Worm (Caenorhabditis elegans) whole organism, young adult: Measurements from ENCODE around the gene Y39B6A.34.
A peak's percentile ranks its signal among the peaks of the same experiment; 100 is the strongest.

ENCODE experiments used
- B0035.1 ChIP-seq: sonication (generic microtip); optimal IDR thresholded peaks from 2 replicates; lab custom pipeline; 2016; ENCODE audit warnings: missing genetic modification characterization, mild to moderate bottlenecking, missing compliant biosample characterization, missing genotype, missing genetic modification reagents
- B0261.1 ChIP-seq: sonication (generic microtip); optimal IDR thresholded peaks from 2 replicates; lab custom pipeline; 2016; ENCODE audit warnings: mild to moderate bottlenecking, missing genetic modification characterization, moderate library complexity, missing compliant biosample characterization
- F22D6.2 ChIP-seq: sonication (generic microtip); optimal IDR thresholded peaks from 2 replicates; lab custom pipeline; 2016; ENCODE audit warnings: mild to moderate bottlenecking, missing genetic modification characterization, missing compliant biosample characterization
- F33H1.4 ChIP-seq: fragments of 200-800 bp; sonication (Bioruptor generic); IDR thresholded peaks from 2 replicates; pipeline ENCODE4 v1.3.6; 2022; ENCODE audit warnings: missing genetic modification reagents, missing genetic modification characterization, missing compliant biosample characterization
- F39B2.1 ChIP-seq: fragments of 200-800 bp; sonication (Bioruptor generic); IDR thresholded peaks from 2 replicates; pipeline ENCODE4 v1.3.6; 2022; ENCODE audit warnings: missing genetic modification reagents, missing genetic modification characterization, missing compliant biosample characterization
- F52B5.7 ChIP-seq: sonication (generic microtip); optimal IDR thresholded peaks from 2 replicates; lab custom pipeline; 2016; ENCODE audit warnings: mild to moderate bottlenecking, missing genetic modification characterization, missing compliant biosample characterization
- F57C9.4 ChIP-seq: sonication (generic microtip); optimal IDR thresholded peaks from 2 replicates; lab custom pipeline; 2017; ENCODE audit warnings: mild to moderate bottlenecking, missing genetic modification characterization, missing compliant biosample characterization
- Y79H2A.3 ChIP-seq: fragments of 200-800 bp; sonication (Bioruptor generic); conservative IDR thresholded peaks from 2 replicates; pipeline ENCODE4 v1.3.6; 2022; ENCODE audit warnings: missing genetic modification reagents, missing genetic modification characterization, missing compliant biosample characterization
- akir-1 ChIP-seq: fragments of 200-800 bp; sonication (Bioruptor generic); optimal IDR thresholded peaks from 2 replicates; lab custom pipeline; 2018; ENCODE audit warnings: mild to moderate bottlenecking, missing genetic modification characterization, moderate library complexity, missing compliant biosample characterization
- aptf-2 ChIP-seq: fragments of 200-800 bp; sonication (Bioruptor generic); conservative IDR thresholded peaks from 2 replicates; pipeline ENCODE4 v1.3.6; 2022; ENCODE audit warnings: missing genetic modification reagents, missing genetic modification characterization, missing compliant biosample characterization
- atf-7 ChIP-seq: sonication (generic microtip); optimal IDR thresholded peaks from 2 replicates; lab custom pipeline; 2017; ENCODE audit warnings: mild to moderate bottlenecking, missing genetic modification characterization, missing compliant biosample characterization
- athp-1 ChIP-seq: sonication (generic microtip); optimal IDR thresholded peaks from 2 replicates; lab custom pipeline; 2017; ENCODE audit warnings: mild to moderate bottlenecking, missing genetic modification characterization, missing compliant biosample characterization
- attf-5 ChIP-seq: fragments of 200-800 bp; sonication (Bioruptor generic); optimal IDR thresholded peaks from 2 replicates; lab custom pipeline; 2018; ENCODE audit warnings: mild to moderate bottlenecking, missing genetic modification characterization, missing compliant biosample characterization
- attf-6 ChIP-seq: fragments of 200-800 bp; sonication (Bioruptor generic); IDR thresholded peaks from 2 replicates; pipeline ENCODE4 v1.3.6; 2022; ENCODE audit warnings: missing genetic modification reagents, missing genetic modification characterization, missing compliant biosample characterization
- ceh-58 ChIP-seq: fragments of 200-800 bp; sonication (Bioruptor generic); IDR thresholded peaks from 2 replicates; pipeline ENCODE4 v1.3.6; 2022; ENCODE audit warnings: missing genetic modification characterization, missing compliant biosample characterization
- chd-7 ChIP-seq: sonication (generic microtip); optimal IDR thresholded peaks from 2 replicates; lab custom pipeline; 2016; ENCODE audit warnings: mild to moderate bottlenecking, missing genetic modification characterization, moderate library complexity, missing compliant biosample characterization
- die-1 ChIP-seq: sonication (generic microtip); optimal IDR thresholded peaks from 2 replicates; lab custom pipeline; 2016; ENCODE audit warnings: missing genotype, mild to moderate bottlenecking, missing genetic modification characterization, missing compliant biosample characterization
- dox-1 ChIP-seq: fragments of 200-800 bp; sonication (Bioruptor generic); IDR thresholded peaks from 2 replicates; pipeline ENCODE4 v1.3.6; 2022; ENCODE audit warnings: missing genetic modification reagents, missing genetic modification characterization, missing compliant biosample characterization
- dpl-1 ChIP-seq: fragments of 150-350 bp; optimal IDR thresholded peaks from 2 replicates; lab custom pipeline; 2014; ENCODE audit warnings: missing biosample characterization, missing genetic modification reagents, missing genetic modification characterization
- efl-1 ChIP-seq: fragments of 150-350 bp; optimal IDR thresholded peaks from 2 replicates; lab custom pipeline; 2014; ENCODE audit warnings: missing biosample characterization, missing genetic modification reagents, missing genetic modification characterization
- egl-18 ChIP-seq: fragments of 200-800 bp; sonication (Bioruptor generic); IDR thresholded peaks from 2 replicates; pipeline ENCODE4 v1.3.6; 2022; ENCODE audit warnings: missing genetic modification reagents, missing genetic modification characterization, missing compliant biosample characterization
- egrh-3 ChIP-seq: fragments of 200-800 bp; sonication (Bioruptor generic); IDR thresholded peaks from 2 replicates; pipeline ENCODE4 v1.3.6; 2022; ENCODE audit warnings: missing genetic modification reagents, missing genetic modification characterization, missing compliant biosample characterization
- fkh-3 ChIP-seq: sonication (generic microtip); optimal IDR thresholded peaks from 2 replicates; lab custom pipeline; 2016; ENCODE audit warnings: mild to moderate bottlenecking, missing genetic modification characterization, missing compliant biosample characterization
- hmg-20 ChIP-seq: fragments of 200-800 bp; sonication (Bioruptor generic); IDR thresholded peaks from 2 replicates; pipeline ENCODE4 v1.3.6; 2022; ENCODE audit warnings: missing genetic modification reagents, missing genetic modification characterization, missing compliant biosample characterization
- hsf-1 ChIP-seq: fragments of 200-800 bp; sonication (Bioruptor generic); IDR thresholded peaks from 2 replicates; pipeline ENCODE4 v1.3.6; 2022; ENCODE audit warnings: missing genetic modification reagents, missing genetic modification characterization, missing compliant biosample characterization
- lin-26 ChIP-seq: fragments of 200-800 bp; sonication (Bioruptor generic); IDR thresholded peaks from 2 replicates; pipeline ENCODE4 v1.3.6; 2022; ENCODE audit warnings: missing genetic modification reagents, missing genetic modification characterization, missing compliant biosample characterization
- lin-54 ChIP-seq: fragments of 200-800 bp; sonication (Bioruptor generic); optimal IDR thresholded peaks from 2 replicates; lab custom pipeline; 2018; ENCODE audit warnings: mild to moderate bottlenecking, missing genetic modification characterization, missing compliant biosample characterization
- lsl-1 ChIP-seq: fragments of 200-800 bp; sonication (Bioruptor generic); optimal IDR thresholded peaks from 2 replicates; lab custom pipeline; 2018; ENCODE audit warnings: mild to moderate bottlenecking, missing genetic modification characterization, moderate library complexity, missing compliant biosample characterization
- madf-10 ChIP-seq: sonication (generic microtip); optimal IDR thresholded peaks from 2 replicates; lab custom pipeline; 2016; ENCODE audit warnings: mild to moderate bottlenecking, missing genetic modification characterization, missing compliant biosample characterization
- madf-6 ChIP-seq: fragments of 200-800 bp; sonication (Bioruptor generic); IDR thresholded peaks from 2 replicates; pipeline ENCODE4 v1.3.6; 2022; ENCODE audit warnings: missing genetic modification reagents, missing genetic modification characterization, missing compliant biosample characterization
- mcd-1 ChIP-seq: fragments of 200-800 bp; sonication (Bioruptor generic); IDR thresholded peaks from 2 replicates; pipeline ENCODE4 v1.3.6; 2022; ENCODE audit warnings: missing genetic modification reagents, missing genetic modification characterization, missing compliant biosample characterization
- mes-4 ChIP-seq: sonication (generic microtip); optimal IDR thresholded peaks from 2 replicates; lab custom pipeline; 2016; ENCODE audit warnings: missing genotype, missing genetic modification characterization, missing compliant biosample characterization
- nfya-2 ChIP-seq: fragments of 200-800 bp; sonication (Bioruptor generic); IDR thresholded peaks from 2 replicates; pipeline ENCODE4 v1.3.6; 2022; ENCODE audit warnings: missing genetic modification reagents, missing genetic modification characterization, missing compliant biosample characterization
- nhr-179 ChIP-seq: sonication (generic microtip); optimal IDR thresholded peaks from 2 replicates; lab custom pipeline; 2016; ENCODE audit warnings: mild to moderate bottlenecking, missing genetic modification characterization, missing compliant biosample characterization
- rcor-1 ChIP-seq: fragments of 200-800 bp; sonication (Bioruptor generic); IDR thresholded peaks from 2 replicates; pipeline ENCODE4 v1.3.6; 2022; ENCODE audit warnings: missing genetic modification reagents, missing genetic modification characterization, missing compliant biosample characterization
- repo-1 ChIP-seq: sonication (generic microtip); optimal IDR thresholded peaks from 2 replicates; lab custom pipeline; 2017; ENCODE audit warnings: mild to moderate bottlenecking, missing genetic modification characterization, missing compliant biosample characterization
- rpc-1 ChIP-seq, 2 experiments: fragments of 150-350 bp in 1 of 2; sonication (generic microtip) in 1 of 2; optimal IDR thresholded peaks; 2 replicates each; lab custom pipeline; 2014 to 2018; ENCODE audit warnings: missing biosample characterization in 1 of 2, missing genetic modification characterization in 1 of 2, missing genetic modification reagents in 1 of 2, missing genotype in 1 of 2
- sea-2 ChIP-seq: fragments of 200-800 bp; sonication (Bioruptor generic); IDR thresholded peaks from 2 replicates; pipeline ENCODE4 v1.3.6; 2022; ENCODE audit warnings: missing genetic modification characterization, missing compliant biosample characterization
- snpc-4 ChIP-seq, 5 experiments: fragments of 150-350 bp in 1 of 5; sonication (generic microtip) in 4 of 5; optimal IDR thresholded peaks; 2 replicates each; lab custom pipeline; 2014 to 2018; ENCODE audit warnings: missing genetic modification characterization in 5 of 5, missing biosample characterization in 3 of 5, antibody characterized with exemption in 2 of 5, mild to moderate bottlenecking in 2 of 5, missing compliant biosample characterization in 2 of 5, missing genotype in 2 of 5, moderate library complexity in 2 of 5, missing genetic modification reagents in 1 of 5
- somi-1 ChIP-seq: fragments of 200-800 bp; sonication (Bioruptor generic); optimal IDR thresholded peaks from 2 replicates; lab custom pipeline; 2018; ENCODE audit warnings: mild to moderate bottlenecking, missing genetic modification characterization, missing compliant biosample characterization
- tbx-9 ChIP-seq: sonication (generic microtip); optimal IDR thresholded peaks from 2 replicates; lab custom pipeline; 2016; ENCODE audit warnings: borderline replicate concordance, missing genetic modification characterization, inconsistent platforms, missing compliant biosample characterization
- unc-130 ChIP-seq: sonication (generic microtip); optimal IDR thresholded peaks from 2 replicates; lab custom pipeline; 2016; ENCODE audit warnings: missing genetic modification reagents, missing genetic modification characterization, missing compliant biosample characterization
- unc-62 ChIP-seq: fragments of 150-350 bp; optimal IDR thresholded peaks from 2 replicates; lab custom pipeline; 2014; ENCODE audit warnings: missing biosample characterization, missing genetic modification reagents, missing genetic modification characterization
- zim-3 ChIP-seq: sonication (generic microtip); optimal IDR thresholded peaks from 2 replicates; lab custom pipeline; 2017; ENCODE audit warnings: mild to moderate bottlenecking, missing genetic modification characterization, moderate library complexity, missing compliant biosample characterization
- ztf-22 ChIP-seq: fragments of 200-800 bp; sonication (Bioruptor generic); optimal IDR thresholded peaks from 2 replicates; lab custom pipeline; 2018; ENCODE audit warnings: mild to moderate bottlenecking, missing genetic modification characterization, moderate library complexity, missing compliant biosample characterization
- ztf-28 ChIP-seq: fragments of 200-800 bp; sonication (Bioruptor generic); IDR thresholded peaks from 2 replicates; pipeline ENCODE4 v1.3.6; 2022; ENCODE audit warnings: missing genetic modification reagents, missing genetic modification characterization, missing compliant biosample characterization
- ztf-3 ChIP-seq: fragments of 200-800 bp; sonication (Bioruptor generic); optimal IDR thresholded peaks from 2 replicates; lab custom pipeline; 2018; ENCODE audit warnings: mild to moderate bottlenecking, missing genetic modification characterization, missing compliant biosample characterization

Gene Y39B6A.34

DNA sequence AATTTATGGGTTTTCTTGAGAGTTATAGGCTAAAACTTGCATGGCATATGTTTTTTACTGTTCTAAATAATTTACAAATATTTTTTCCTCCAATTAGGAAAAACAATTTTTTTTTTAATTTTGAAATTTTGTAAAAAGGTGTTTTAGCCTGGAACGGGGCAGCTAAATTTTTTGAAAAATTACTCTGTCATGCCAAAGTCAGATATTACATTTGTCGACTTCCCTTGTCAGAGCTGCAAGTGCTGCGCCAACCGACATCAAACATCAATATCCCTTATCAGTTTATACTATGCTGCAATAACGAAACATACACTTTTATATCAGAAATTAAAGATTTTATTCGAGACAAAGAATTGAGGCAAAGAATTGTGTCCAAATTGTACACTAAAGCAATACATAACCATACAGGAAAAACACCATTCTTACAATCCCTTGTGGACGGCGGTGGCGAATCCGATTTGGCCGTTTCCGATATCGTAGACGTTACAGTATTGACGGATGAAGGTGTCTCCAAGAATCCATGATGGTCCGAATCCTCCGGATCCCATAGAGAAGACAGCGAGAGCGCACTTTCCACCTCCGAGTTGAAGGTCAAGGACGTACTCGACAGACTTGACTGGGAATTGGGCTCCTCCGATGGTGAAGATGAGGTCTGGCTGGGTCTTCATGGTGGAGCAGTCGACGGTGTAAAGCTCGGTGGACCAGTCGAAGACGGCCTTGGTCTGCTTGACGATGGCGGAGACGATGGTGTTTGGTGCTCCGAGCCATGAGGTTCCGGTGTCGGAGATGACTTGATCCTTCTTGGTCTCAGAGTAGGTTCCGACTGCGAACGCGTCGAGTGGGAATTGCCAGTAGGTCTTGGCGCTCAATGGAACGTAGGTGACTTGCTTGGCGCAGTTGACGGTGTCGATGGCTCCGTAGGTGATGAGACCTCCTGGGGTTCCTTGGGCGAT lies 48.6 kb downstream of the Y39B6A.34 start (continued):
- TF ChIP-seq hsf-1 (GFP tag; lab: Robert Waterston, UW) (no peak), attf-6 (GFP tag; lab: Robert Waterston, UW) (no peak), rpc-1 (optimal IDR thresholded peaks at IDR 0.05; lab: Kevin White, UChicago) (no peak), rpc-1 (tag; optimal IDR thresholded peaks at IDR 0.05; lab: Kevin White, UChicago) (no peak), sea-2 (GFP tag; lab: Robert Waterston, UW) (no peak), mcd-1 (GFP tag; lab: Robert Waterston, UW) (no peak), efl-1 (GFP tag; lab: Kevin White, UChicago) (no peak), dox-1 (no peak), akir-1 (GFP tag; lab: Kevin White, UChicago) (no peak), F33H1.4 (no peak), ztf-28 (no peak), zim-3 (tag; lab: Kevin White, UChicago) (no peak), mes-4 (tag; lab: Kevin White, UChicago) (no peak), F39B2.1 (no peak), ztf-22 (GFP tag; lab: Kevin White, UChicago) (no peak), unc-130 (GFP tag; lab: Kevin White, UChicago) (no peak), repo-1 (tag; lab: Kevin White, UChicago) (no peak), unc-62 (no peak), F52B5.7 (tag; lab: Kevin White, UChicago) (no peak), egl-18 (no peak), F22D6.2 (tag; lab: Kevin White, UChicago) (no peak), lin-26 (GFP tag; lab: Robert Waterston, UW) (no peak), die-1 (tag; lab: Kevin White, UChicago) (no peak), snpc-4 (GFP tag; optimal IDR thresholded peaks at IDR 0.05; lab: Kevin White, UChicago) (no peak), snpc-4 (tag; optimal IDR thresholded peaks at IDR 0.05; lab: Kevin White, UChicago) (no peak), rcor-1 (GFP tag; lab: Robert Waterston, UW) (no peak), fkh-3 (tag; lab: Kevin White, UChicago) (no peak), nhr-179 (no peak), attf-5 (GFP tag; lab: Kevin White, UChicago) (no peak), B0261.1 (tag; lab: Kevin White, UChicago) (no peak), madf-6 (GFP tag; lab: Robert Waterston, UW) (no peak), lsl-1 (GFP tag; lab: Kevin White, UChicago) (no peak), lin-54 (GFP tag; lab: Kevin White, UChicago) (no peak), aptf-2 (no peak), tbx-9 (tag; lab: Kevin White, UChicago) (no peak), ztf-3 (no peak), F57C9.4 (tag; lab: Kevin White, UChicago) (no peak), madf-10 (tag; lab: Kevin White, UChicago) (peak; percentile 24), B0035.1 (no peak), chd-7 (tag; lab: Kevin White, UChicago) (no peak), egrh-3 (GFP tag; lab: Robert Waterston, UW) (no peak), atf-7 (tag; lab: Kevin White, UChicago) (no peak), somi-1 (no peak), hmg-20 (no peak), nfya-2 (GFP tag; lab: Robert Waterston, UW) (no peak), dpl-1 (GFP tag; lab: Kevin White, UChicago) (no peak), ceh-58 (no peak), Y79H2A.3 (0 out of 2 replicates have a peak, but pooled peaks have one; percentile 48), athp-1 (tag; lab: Kevin White, UChicago) (no peak)
